Worm (Caenorhabditis elegans) whole organism, L1 larva: Measurements from ENCODE around the gene R10E11.5.

Experiments used
- C04F5.9 ChIP-seq: sonication (generic microtip); optimal IDR thresholded peaks from 2 replicates; lab custom pipeline; 2016; ENCODE audit warnings: missing genetic modification characterization, missing compliant biosample characterization
- F16B12.6 ChIP-seq: fragments of 150-350 bp; optimal IDR thresholded peaks from 2 replicates; lab custom pipeline; 2014; ENCODE audit warnings: missing biosample characterization, missing genetic modification characterization
- Y116A8C.19 ChIP-seq: sonication (generic microtip); optimal IDR thresholded peaks from 2 replicates; lab custom pipeline; 2016; ENCODE audit warnings: missing compliant biosample characterization, missing genetic modification characterization, borderline replicate concordance
- aly-2 ChIP-seq: fragments of 150-350 bp; optimal IDR thresholded peaks from 2 replicates; lab custom pipeline; 2014; ENCODE audit warnings: missing biosample characterization, missing genetic modification characterization
- ama-1 ChIP-seq: fragments of 150-350 bp; optimal IDR thresholded peaks from 2 replicates; lab custom pipeline; 2014
- ceh-90 ChIP-seq: sonication (generic microtip); optimal IDR thresholded peaks from 2 replicates; lab custom pipeline; 2016; ENCODE audit warnings: missing genetic modification characterization, missing compliant biosample characterization
- dpl-1 ChIP-seq, 3 experiments: fragments of 150-350 bp in 2 of 3; sonication (generic microtip) in 1 of 3; optimal IDR thresholded peaks; 2 replicates each; lab custom pipeline; 2014 to 2017; ENCODE audit warnings: missing biosample characterization in 3 of 3, missing genetic modification characterization in 3 of 3, missing genetic modification reagents in 3 of 3
- dsc-1 ChIP-seq: sonication (generic microtip); optimal IDR thresholded peaks from 2 replicates; lab custom pipeline; 2016; ENCODE audit warnings: mild to moderate bottlenecking, missing genetic modification characterization, missing compliant biosample characterization
- efl-1 ChIP-seq, 4 experiments: fragments of 150-350 bp; optimal IDR thresholded peaks in 3 of 4; peaks in 1 of 4; 1 replicate in 1 of 4; 2 replicates in 3 of 4; lab custom pipeline; 2014; ENCODE audit warnings: missing biosample characterization in 2 of 4, missing genetic modification characterization in 2 of 4, missing genetic modification reagents in 2 of 4
- egl-13 ChIP-seq: sonication (generic microtip); optimal IDR thresholded peaks from 2 replicates; lab custom pipeline; 2016; ENCODE audit warnings: missing genotype, missing genetic modification reagents, missing genetic modification characterization, missing compliant biosample characterization
- elt-2 ChIP-seq: sonication (generic microtip); optimal IDR thresholded peaks from 2 replicates; lab custom pipeline; 2016; ENCODE audit warnings: missing genetic modification characterization, mild to moderate bottlenecking, inconsistent platforms, missing compliant biosample characterization, missing genetic modification reagents
- fkh-4 ChIP-seq: sonication (generic microtip); optimal IDR thresholded peaks from 2 replicates; lab custom pipeline; 2016; ENCODE audit warnings: missing compliant biosample characterization, missing genetic modification characterization, borderline replicate concordance
- fkh-8 ChIP-seq: sonication (generic microtip); optimal IDR thresholded peaks from 2 replicates; lab custom pipeline; 2016; ENCODE audit warnings: mild to moderate bottlenecking, missing genetic modification characterization, missing compliant biosample characterization
- fos-1 ChIP-seq: fragments of 150-350 bp; optimal IDR thresholded peaks from 2 replicates; lab custom pipeline; 2014; ENCODE audit warnings: missing biosample characterization, missing genetic modification characterization
- hlh-4 ChIP-seq: sonication (generic microtip); optimal IDR thresholded peaks from 2 replicates; lab custom pipeline; 2016; ENCODE audit warnings: mild to moderate bottlenecking, missing genetic modification characterization, missing compliant biosample characterization
- isw-1 ChIP-seq: fragments of 200-800 bp; sonication (Bioruptor generic); IDR thresholded peaks from 2 replicates; pipeline ENCODE4 v1.3.6; 2022; ENCODE audit warnings: missing genetic modification characterization, missing compliant biosample characterization
- jun-1 ChIP-seq: fragments of 150-350 bp; optimal IDR thresholded peaks from 2 replicates; lab custom pipeline; 2014; ENCODE audit warnings: missing biosample characterization, missing genetic modification reagents, missing genetic modification characterization
- lin-14 ChIP-seq: fragments of 200-800 bp; sonication (Bioruptor generic); optimal IDR thresholded peaks from 2 replicates; lab custom pipeline; 2018; ENCODE audit warnings: mild to moderate bottlenecking, missing genetic modification characterization, moderate library complexity, missing compliant biosample characterization
- lin-35 ChIP-seq, 2 experiments: fragments of 150-350 bp; optimal IDR thresholded peaks; 2 replicates each; lab custom pipeline; 2014; ENCODE audit warnings: missing biosample characterization in 2 of 2, missing genetic modification characterization in 2 of 2, missing genetic modification reagents in 2 of 2
- lin-39 ChIP-seq: fragments of 150-350 bp; optimal IDR thresholded peaks from 2 replicates; lab custom pipeline; 2014; ENCODE audit warnings: missing biosample characterization, missing genetic modification reagents, missing genetic modification characterization
- lir-3 ChIP-seq: sonication (generic microtip); optimal IDR thresholded peaks from 2 replicates; lab custom pipeline; 2016; ENCODE audit warnings: mild to moderate bottlenecking, missing genetic modification characterization, moderate library complexity, missing compliant biosample characterization; ENCODE audit not compliant: poor library complexity
- lsy-2 ChIP-seq, 2 experiments: fragments of 150-350 bp; optimal IDR thresholded peaks; 2 replicates each; lab custom pipeline; 2014; ENCODE audit warnings: missing biosample characterization in 2 of 2, missing genetic modification characterization in 2 of 2
- mab-9 ChIP-seq: fragments of 200-800 bp; sonication (Bioruptor generic); IDR thresholded peaks from 2 replicates; pipeline ENCODE4 v1.3.6; 2022; ENCODE audit warnings: missing genetic modification reagents, missing genetic modification characterization, missing compliant biosample characterization
- mep-1 ChIP-seq: fragments of 150-350 bp; optimal IDR thresholded peaks from 2 replicates; lab custom pipeline; 2014; ENCODE audit warnings: missing biosample characterization, missing genetic modification characterization
- nhr-12 ChIP-seq: sonication (generic microtip); optimal IDR thresholded peaks from 2 replicates; lab custom pipeline; 2017; ENCODE audit warnings: missing biosample characterization, missing genetic modification characterization
- nhr-20 ChIP-seq: sonication (generic microtip); optimal IDR thresholded peaks from 2 replicates; lab custom pipeline; 2016; ENCODE audit warnings: mild to moderate bottlenecking, missing genetic modification characterization, missing compliant biosample characterization
- nhr-47 ChIP-seq: sonication (generic microtip); optimal IDR thresholded peaks from 2 replicates; lab custom pipeline; 2016; ENCODE audit warnings: mild to moderate bottlenecking, missing genetic modification characterization, moderate library complexity, missing compliant biosample characterization
- nhr-71 ChIP-seq: sonication (generic microtip); optimal IDR thresholded peaks from 2 replicates; lab custom pipeline; 2016; ENCODE audit warnings: mild to moderate bottlenecking, missing genetic modification characterization, moderate library complexity, missing compliant biosample characterization
- nhr-77 ChIP-seq: fragments of 150-350 bp; optimal IDR thresholded peaks from 2 replicates; lab custom pipeline; 2014; ENCODE audit warnings: missing biosample characterization, missing genetic modification characterization
- nhr-85 ChIP-seq: sonication (generic microtip); peaks from one replicate; lab custom pipeline; 2016; ENCODE audit warnings: missing genetic modification characterization, inconsistent platforms, missing compliant biosample characterization
- nhr-90 ChIP-seq: sonication (generic microtip); optimal IDR thresholded peaks from 2 replicates; lab custom pipeline; 2016; ENCODE audit warnings: mild to moderate bottlenecking, missing genetic modification characterization, missing compliant biosample characterization; ENCODE audit not compliant: poor library complexity
- rnt-1 ChIP-seq: sonication (generic microtip); optimal IDR thresholded peaks from 2 replicates; lab custom pipeline; 2016; ENCODE audit warnings: mild to moderate bottlenecking, missing genetic modification characterization, moderate library complexity, missing compliant biosample characterization
- skn-1 ChIP-seq: fragments of 150-350 bp; optimal IDR thresholded peaks from 2 replicates; lab custom pipeline; 2014; ENCODE audit warnings: missing biosample characterization, missing genetic modification characterization
- snpc-4 ChIP-seq: fragments of 150-350 bp; optimal IDR thresholded peaks from 2 replicates; lab custom pipeline; 2014; ENCODE audit warnings: missing biosample characterization, missing genetic modification characterization
- snu-23 ChIP-seq: sonication (generic microtip); optimal IDR thresholded peaks from 2 replicates; lab custom pipeline; 2016; ENCODE audit warnings: missing genetic modification characterization, missing compliant biosample characterization
- sox-4 ChIP-seq: sonication (generic microtip); optimal IDR thresholded peaks from 2 replicates; lab custom pipeline; 2016; ENCODE audit warnings: missing genetic modification characterization, missing compliant biosample characterization
- sptf-1 ChIP-seq: fragments of 150-350 bp; optimal IDR thresholded peaks from 2 replicates; lab custom pipeline; 2014; ENCODE audit warnings: missing biosample characterization, missing genetic modification characterization
- swsn-7 ChIP-seq: sonication (generic microtip); optimal IDR thresholded peaks from 2 replicates; lab custom pipeline; 2016; ENCODE audit warnings: missing genetic modification characterization, missing compliant biosample characterization
- tlp-1 ChIP-seq: fragments of 150-350 bp; optimal IDR thresholded peaks from 2 replicates; lab custom pipeline; 2014; ENCODE audit warnings: missing biosample characterization, missing genetic modification characterization
- unc-98 ChIP-seq: fragments of 200-800 bp; sonication (Bioruptor generic); IDR thresholded peaks from 2 replicates; pipeline ENCODE4 v1.3.6; 2022; ENCODE audit warnings: missing genetic modification characterization, missing compliant biosample characterization
- xbp-1 ChIP-seq: sonication (generic microtip); optimal IDR thresholded peaks from 2 replicates; lab custom pipeline; 2016; ENCODE audit warnings: missing genetic modification characterization, missing compliant biosample characterization
- zip-4 ChIP-seq: fragments of 200-800 bp; sonication (Bioruptor generic); optimal IDR thresholded peaks from 2 replicates; lab custom pipeline; 2018; ENCODE audit warnings: mild to moderate bottlenecking, missing genetic modification characterization, moderate library complexity, missing compliant biosample characterization
- ztf-11 ChIP-seq, 2 experiments: sonication (generic microtip); optimal IDR thresholded peaks; 2 replicates each; lab custom pipeline; 2016 to 2017; ENCODE audit warnings: missing genetic modification characterization in 2 of 2, missing biosample characterization in 1 of 2, missing compliant biosample characterization in 1 of 2

Gene R10E11.5

DNA sequence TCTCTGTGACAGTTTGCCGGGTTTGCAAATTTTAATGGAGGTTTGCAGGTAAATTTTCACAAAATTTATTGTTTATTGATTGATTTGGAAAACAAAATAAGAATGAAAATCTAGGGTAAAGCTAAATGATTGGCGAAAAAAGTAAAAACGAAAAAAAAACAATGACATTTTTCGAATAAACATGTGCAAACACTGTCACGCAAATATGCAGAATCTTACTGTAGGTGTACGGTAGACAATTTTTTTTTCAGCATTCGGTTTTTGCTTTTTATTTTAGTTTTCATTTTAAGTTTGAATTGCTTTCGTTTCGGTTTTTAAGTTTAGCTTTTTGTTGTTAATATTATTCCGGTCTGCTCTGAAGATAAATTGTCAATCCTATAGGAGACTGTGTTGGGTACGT, 28.4 kb upstream of the R10E11.5 start:
- TF ChIP-seq F16B12.6 (tag; lab: Kevin White, UChicago) = peak; percentile 2
- TF ChIP-seq sptf-1 (tag; lab: Kevin White, UChicago) = no peak
- TF ChIP-seq ztf-11 (tag; optimal IDR thresholded peaks at IDR 0.05; lab: Kevin White, UChicago) = no peak
- TF ChIP-seq lsy-2 (tag; optimal IDR thresholded peaks at IDR 0.05; lab: Kevin White, UChicago) = peak; percentile 43 to 70
- peak; percentile 27 for TF ChIP-seq nhr-85 (tag; lab: Kevin White, UChicago)
- TF ChIP-seq, all 84 proteins: peak for 3

ce11 chrIII:9817087-9817612, 27.7 kb upstream of the R10E11.5 start, which contains the start of gene cnx-1:
TSS of gene cnx-1 (minus strand) at chrIII:9817137.
- TF ChIP-seq lin-35 (GFP tag; optimal IDR thresholded peaks at IDR 0.05; lab: Kevin White, UChicago) = peak; percentile 6 to 42
- peak in 1 of 3 experiments; percentile 8 for TF ChIP-seq dpl-1 (GFP tag; optimal IDR thresholded peaks at IDR 0.05; lab: Kevin White, UChicago)
- TF ChIP-seq snu-23 (GFP tag; lab: Kevin White, UChicago) = peak; percentile 39
- no peak for TF ChIP-seq hlh-4 (tag; lab: Kevin White, UChicago)
- peak in 1 of 2 experiments; percentile 30 for TF ChIP-seq lsy-2 (tag; optimal IDR thresholded peaks at IDR 0.05; lab: Kevin White, UChicago)
- peak; percentile 36 for TF ChIP-seq fkh-8 (tag; lab: Kevin White, UChicago)
- TF ChIP-seq Y116A8C.19 (tag; lab: Kevin White, UChicago) = no peak
- TF ChIP-seq lin-14 (GFP tag; lab: Kevin White, UChicago) = peak; percentile 76
- TF ChIP-seq F16B12.6 (tag; lab: Kevin White, UChicago) = peak; percentile 49
- TF ChIP-seq rnt-1 (tag; lab: Kevin White, UChicago) = peak; percentile 3
- peak; percentile 14 for TF ChIP-seq nhr-71 (tag; lab: Kevin White, UChicago)
- TF ChIP-seq aly-2 (tag; lab: Kevin White, UChicago) = no peak
- no peak for TF ChIP-seq isw-1
- peak; percentile 37 for TF ChIP-seq mep-1
- TF ChIP-seq efl-1 (optimal IDR thresholded peaks at IDR 0.05; lab: Kevin White, UChicago) = no peak
- peak in 1 of 2 experiments; percentile 5 for TF ChIP-seq efl-1 (GFP tag; optimal IDR thresholded peaks at IDR 0.05 in 1 of 2; lab: Kevin White, UChicago)
- no peak for TF ChIP-seq xbp-1 (tag; lab: Kevin White, UChicago)
- TF ChIP-seq lin-39 (tag; lab: Kevin White, UChicago) = no peak
- TF ChIP-seq, all 84 proteins: peak for 11

DNA sequence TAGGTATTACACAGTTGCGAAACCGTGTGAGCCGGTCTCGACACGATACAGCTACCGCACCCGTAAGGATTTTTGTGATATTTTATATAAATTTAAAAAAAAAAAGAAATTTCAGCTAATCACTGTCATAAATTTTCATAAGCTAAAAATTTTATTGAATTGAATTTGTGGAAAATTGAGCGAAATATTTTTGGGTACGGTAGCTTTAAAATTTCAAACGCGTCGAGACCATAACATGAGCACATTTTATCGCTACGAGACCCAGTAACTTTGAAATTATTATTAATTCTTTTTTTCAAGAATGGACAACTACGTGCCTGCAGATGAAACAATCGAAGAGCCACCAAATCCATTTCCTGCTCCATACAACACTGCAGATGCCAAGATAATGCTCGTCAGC, 23.7 kb upstream of the R10E11.5 start, which contains the start of gene ZK632.14:
Gene ZK632.14, plus strand, starts transcription at position 301 of the 400 bp plus-strand sequence.
- TF ChIP-seq nhr-85 (tag; lab: Kevin White, UChicago) = no peak
- no peak for TF ChIP-seq swsn-7
- no peak for TF ChIP-seq nhr-12
- no peak for TF ChIP-seq lsy-2 (tag; optimal IDR thresholded peaks at IDR 0.05; lab: Kevin White, UChicago)
- no peak for TF ChIP-seq tlp-1
- TF ChIP-seq elt-2 (tag; lab: Kevin White, UChicago) = no peak
- TF ChIP-seq sox-4 (tag; lab: Kevin White, UChicago) = no peak
- no peak for TF ChIP-seq fkh-4
- TF ChIP-seq mab-9 (GFP tag; lab: Robert Waterston, UW) = no peak
- no peak for TF ChIP-seq nhr-47 (tag; lab: Kevin White, UChicago)
- no peak for TF ChIP-seq jun-1 (tag; lab: Kevin White, UChicago)
- no peak for TF ChIP-seq fos-1 (tag; lab: Kevin White, UChicago)
- no peak for TF ChIP-seq isw-1
- no peak for TF ChIP-seq nhr-77 (tag; lab: Kevin White, UChicago)
- TF ChIP-seq ama-1 (lab: Kevin White, UChicago) = no peak

ce11 chrIII:9808179-9808578, 18.7 kb upstream of the R10E11.5 start, which contains the start of gene gtap-2:
TSS of gene gtap-2 (plus strand) at chrIII:9808544.
- peak; percentile 54 for TF ChIP-seq nhr-47 (tag; lab: Kevin White, UChicago)
- TF ChIP-seq isw-1 = peak; percentile 18; the same call in 1 of the 2 replicates
- TF ChIP-seq lir-3 (tag; lab: Kevin White, UChicago) = peak; percentile 25
- TF ChIP-seq C04F5.9 (tag; lab: Kevin White, UChicago) = peak; percentile 14
- peak; percentile 10 for TF ChIP-seq nhr-90
- peak; percentile 34 for TF ChIP-seq snpc-4 (tag; lab: Kevin White, UChicago)
- peak; percentile 8 to 29 for TF ChIP-seq lin-35 (GFP tag; optimal IDR thresholded peaks at IDR 0.05; lab: Kevin White, UChicago)
- peak in 1 of 3 experiments; percentile 37 for TF ChIP-seq dpl-1 (GFP tag; optimal IDR thresholded peaks at IDR 0.05; lab: Kevin White, UChicago)
- TF ChIP-seq dsc-1 (tag; lab: Kevin White, UChicago) = peak; percentile 14
- TF ChIP-seq Y116A8C.19 (tag; lab: Kevin White, UChicago) = no peak
- no peak for TF ChIP-seq zip-4 (GFP tag; lab: Kevin White, UChicago)
- peak; percentile 32 for TF ChIP-seq egl-13 (tag; lab: Kevin White, UChicago)
- TF ChIP-seq nhr-20 (tag; lab: Kevin White, UChicago) = peak; percentile 12
- TF ChIP-seq fkh-8 (tag; lab: Kevin White, UChicago) = peak; percentile 47
- peak; percentile 1 for TF ChIP-seq sox-4 (tag; lab: Kevin White, UChicago)
- TF ChIP-seq lsy-2 (tag; optimal IDR thresholded peaks at IDR 0.05; lab: Kevin White, UChicago) = peak; percentile 44 to 83
- TF ChIP-seq fkh-4 = no peak
- peak; percentile 55 for TF ChIP-seq ceh-90 (tag; lab: Kevin White, UChicago)
- TF ChIP-seq lin-14 (GFP tag; lab: Kevin White, UChicago) = peak; percentile 21
- TF ChIP-seq unc-98 (GFP tag; lab: Robert Waterston, UW) = peak; percentile 38; the same call in 1 of the 2 replicates
- peak; percentile 20 for TF ChIP-seq nhr-71 (tag; lab: Kevin White, UChicago)
- no peak for TF ChIP-seq elt-2 (tag; lab: Kevin White, UChicago)
- peak; percentile 33 for TF ChIP-seq skn-1 (tag; lab: Kevin White, UChicago)
